Worm (Caenorhabditis elegans) whole organism, L2 larva: ENCODE measurements around the gene Y55B1AR.2.

Experiments
- C34F6.9 ChIP-seq: fragments of 150-350 bp; optimal IDR thresholded peaks from 2 replicates; lab custom pipeline; 2014; ENCODE audit warnings: missing biosample characterization, missing genetic modification characterization
- F13H6.1 ChIP-seq: sonication (generic microtip); optimal IDR thresholded peaks from 2 replicates; lab custom pipeline; 2016; ENCODE audit warnings: missing genetic modification characterization, missing compliant biosample characterization
- R02D3.7 ChIP-seq: fragments of 150-350 bp; optimal IDR thresholded peaks from 2 replicates; lab custom pipeline; 2014; ENCODE audit warnings: missing biosample characterization, missing genetic modification characterization
- Y55F3AM.14 ChIP-seq: fragments of 200-800 bp; sonication (Bioruptor generic); optimal IDR thresholded peaks from 2 replicates; lab custom pipeline; 2018; ENCODE audit warnings: mild to moderate bottlenecking, missing genetic modification characterization, missing compliant biosample characterization
- ZK546.5 ChIP-seq: sonication (generic microtip); optimal IDR thresholded peaks from 2 replicates; lab custom pipeline; 2017; ENCODE audit warnings: missing biosample characterization, missing genetic modification characterization
- alr-1 ChIP-seq: fragments of 150-350 bp; optimal IDR thresholded peaks from 2 replicates; lab custom pipeline; 2014; ENCODE audit warnings: missing biosample characterization, missing genetic modification characterization
- aly-2 ChIP-seq: fragments of 150-350 bp; optimal IDR thresholded peaks from 2 replicates; lab custom pipeline; 2014; ENCODE audit warnings: missing biosample characterization, missing genetic modification characterization
- ama-1 ChIP-seq: fragments of 150-350 bp; optimal IDR thresholded peaks from 2 replicates; lab custom pipeline; 2018; ENCODE audit warnings: inconsistent platforms
- blmp-1 ChIP-seq: sonication (generic microtip); optimal IDR thresholded peaks from 2 replicates; lab custom pipeline; 2017; ENCODE audit warnings: missing genetic modification characterization, mild to moderate bottlenecking, missing compliant biosample characterization, antibody characterized with exemption, moderate library complexity; ENCODE audit not compliant: insufficient read depth
- ceh-16 ChIP-seq: fragments of 150-350 bp; optimal IDR thresholded peaks from 2 replicates; lab custom pipeline; 2014; ENCODE audit warnings: missing biosample characterization, missing genetic modification characterization
- ceh-82 ChIP-seq: fragments of 150-350 bp; optimal IDR thresholded peaks from 2 replicates; lab custom pipeline; 2014; ENCODE audit warnings: missing biosample characterization, missing genetic modification characterization
- crh-2 ChIP-seq: sonication (generic microtip); optimal IDR thresholded peaks from 2 replicates; lab custom pipeline; 2017; ENCODE audit warnings: missing biosample characterization, missing genetic modification characterization
- dmd-4 ChIP-seq: sonication (generic microtip); optimal IDR thresholded peaks from 2 replicates; lab custom pipeline; 2017; ENCODE audit warnings: missing biosample characterization, missing genetic modification characterization
- egl-27 ChIP-seq: sonication (generic microtip); optimal IDR thresholded peaks from 3 replicates; lab custom pipeline; 2017; ENCODE audit warnings: missing biosample characterization, missing genetic modification reagents, missing genetic modification characterization
- elt-1 ChIP-seq: fragments of 150-350 bp; optimal IDR thresholded peaks from 2 replicates; lab custom pipeline; 2014; ENCODE audit warnings: missing biosample characterization, missing genetic modification characterization
- elt-3 ChIP-seq: sonication (generic microtip); optimal IDR thresholded peaks from 2 replicates; lab custom pipeline; 2017; ENCODE audit warnings: missing biosample characterization, missing genetic modification characterization
- fos-1 ChIP-seq: fragments of 150-350 bp; optimal IDR thresholded peaks from 2 replicates; lab custom pipeline; 2014; ENCODE audit warnings: missing biosample characterization, missing genetic modification characterization
- gmeb-1 ChIP-seq: fragments of 150-350 bp; optimal IDR thresholded peaks from 2 replicates; lab custom pipeline; 2014; ENCODE audit warnings: missing biosample characterization, missing genetic modification characterization
- lin-11 ChIP-seq: fragments of 150-350 bp; sonication (generic microtip); optimal IDR thresholded peaks from 2 replicates; lab custom pipeline; 2014; ENCODE audit warnings: missing biosample characterization, missing genetic modification characterization, inconsistent platforms, mixed read lengths
- lin-13 ChIP-seq: fragments of 150-350 bp; optimal IDR thresholded peaks from 2 replicates; lab custom pipeline; 2014; ENCODE audit warnings: missing biosample characterization, missing genetic modification reagents, missing genetic modification characterization
- lin-39 ChIP-seq: fragments of 150-350 bp; optimal IDR thresholded peaks from 2 replicates; lab custom pipeline; 2014; ENCODE audit warnings: missing biosample characterization, missing genetic modification reagents, missing genetic modification characterization
- lsy-2 ChIP-seq, 2 experiments: fragments of 150-350 bp in 1 of 2; sonication (generic microtip) in 1 of 2; optimal IDR thresholded peaks; 2 replicates each; lab custom pipeline; 2014 to 2017; ENCODE audit warnings: missing biosample characterization in 2 of 2, missing genetic modification characterization in 2 of 2
- mab-5 ChIP-seq: fragments of 150-350 bp; optimal IDR thresholded peaks from 2 replicates; lab custom pipeline; 2014; ENCODE audit warnings: missing biosample characterization, missing genetic modification characterization
- mbf-1 ChIP-seq: sonication (generic microtip); optimal IDR thresholded peaks from 2 replicates; lab custom pipeline; 2017; ENCODE audit warnings: missing biosample characterization, missing genetic modification characterization
- mdl-1 ChIP-seq, 2 experiments: fragments of 150-350 bp in 1 of 2; sonication (generic microtip) in 1 of 2; optimal IDR thresholded peaks; 2 replicates each; lab custom pipeline; 2017; ENCODE audit warnings: missing biosample characterization in 2 of 2, missing genetic modification characterization in 2 of 2
- nhr-10 ChIP-seq: sonication (generic microtip); optimal IDR thresholded peaks from 2 replicates; lab custom pipeline; 2017; ENCODE audit warnings: missing biosample characterization, missing genetic modification characterization
- nhr-11 ChIP-seq: fragments of 150-350 bp; optimal IDR thresholded peaks from 2 replicates; lab custom pipeline; 2014; ENCODE audit warnings: missing biosample characterization, missing genetic modification characterization
- nhr-12 ChIP-seq: fragments of 150-350 bp; optimal IDR thresholded peaks from 2 replicates; lab custom pipeline; 2014; ENCODE audit warnings: missing biosample characterization, missing genetic modification characterization
- nhr-129 ChIP-seq: fragments of 150-350 bp; optimal IDR thresholded peaks from 2 replicates; lab custom pipeline; 2014; ENCODE audit warnings: missing biosample characterization, missing genetic modification characterization
- nhr-21 ChIP-seq: fragments of 150-350 bp; optimal IDR thresholded peaks from 2 replicates; lab custom pipeline; 2014; ENCODE audit warnings: missing biosample characterization, missing genetic modification characterization
- nhr-23 ChIP-seq: fragments of 150-350 bp; optimal IDR thresholded peaks from 2 replicates; lab custom pipeline; 2014; ENCODE audit warnings: missing biosample characterization, missing genetic modification reagents, missing genetic modification characterization
- nhr-237 ChIP-seq: fragments of 150-350 bp; optimal IDR thresholded peaks from 2 replicates; lab custom pipeline; 2014; ENCODE audit warnings: missing biosample characterization, missing genetic modification characterization
- nhr-25 ChIP-seq: fragments of 150-350 bp; sonication (generic microtip); optimal IDR thresholded peaks from 3 replicates; lab custom pipeline; 2014; ENCODE audit warnings: missing biosample characterization, missing genetic modification characterization
- nhr-6 ChIP-seq: fragments of 150-350 bp; optimal IDR thresholded peaks from 2 replicates; lab custom pipeline; 2014; ENCODE audit warnings: missing biosample characterization, missing genetic modification characterization
- nhr-77 ChIP-seq: fragments of 150-350 bp; optimal IDR thresholded peaks from 2 replicates; lab custom pipeline; 2014; ENCODE audit warnings: missing biosample characterization, missing genetic modification characterization
- peb-1 ChIP-seq: fragments of 150-350 bp; optimal IDR thresholded peaks from 2 replicates; lab custom pipeline; 2014; ENCODE audit warnings: missing biosample characterization, missing genetic modification characterization
- sem-4 ChIP-seq: fragments of 150-350 bp; optimal IDR thresholded peaks from 2 replicates; lab custom pipeline; 2014; ENCODE audit warnings: missing biosample characterization, missing genetic modification reagents, missing genetic modification characterization
- skn-1 ChIP-seq: sonication (generic microtip); optimal IDR thresholded peaks from 2 replicates; lab custom pipeline; 2017; ENCODE audit warnings: missing biosample characterization, missing genetic modification characterization
- sma-3 ChIP-seq: sonication (generic microtip); optimal IDR thresholded peaks from 2 replicates; lab custom pipeline; 2016; ENCODE audit warnings: missing genetic modification reagents, missing genetic modification characterization, missing compliant biosample characterization
- sma-9 ChIP-seq, 2 experiments: fragments of 150-350 bp in 1 of 2; sonication (generic microtip) in 1 of 2; optimal IDR thresholded peaks; 2 replicates each; lab custom pipeline; 2014 to 2016; ENCODE audit warnings: missing genetic modification characterization in 2 of 2, mild to moderate bottlenecking in 1 of 2, missing biosample characterization in 1 of 2, missing compliant biosample characterization in 1 of 2, missing genetic modification reagents in 1 of 2, moderate library complexity in 1 of 2
- snpc-4 ChIP-seq: fragments of 150-350 bp; optimal IDR thresholded peaks from 2 replicates; lab custom pipeline; 2014; ENCODE audit warnings: missing biosample characterization, missing genetic modification characterization
- unc-39 ChIP-seq: fragments of 150-350 bp; optimal IDR thresholded peaks from 2 replicates; lab custom pipeline; 2014; ENCODE audit warnings: missing biosample characterization, missing genetic modification characterization
- unc-55 ChIP-seq: fragments of 150-350 bp; sonication (generic microtip); optimal IDR thresholded peaks from 3 replicates; lab custom pipeline; 2014; ENCODE audit warnings: missing biosample characterization, missing genetic modification reagents, missing genetic modification characterization
- unc-62 ChIP-seq: fragments of 150-350 bp; optimal IDR thresholded peaks from 2 replicates; lab custom pipeline; 2014; ENCODE audit warnings: missing biosample characterization, missing genetic modification reagents, missing genetic modification characterization
- zag-1 ChIP-seq: fragments of 150-350 bp; optimal IDR thresholded peaks from 2 replicates; lab custom pipeline; 2014; ENCODE audit warnings: missing biosample characterization, missing genetic modification characterization
- ztf-1 ChIP-seq: fragments of 200-800 bp; sonication (Bioruptor generic); conservative IDR thresholded peaks from 2 replicates; pipeline ENCODE4 v1.3.6; 2022; ENCODE audit warnings: missing genetic modification characterization, missing compliant biosample characterization
- ztf-11 ChIP-seq: sonication (generic microtip); optimal IDR thresholded peaks from 2 replicates; lab custom pipeline; 2017; ENCODE audit warnings: missing biosample characterization, missing genetic modification characterization
- ztf-4 ChIP-seq: fragments of 150-350 bp; optimal IDR thresholded peaks from 2 replicates; lab custom pipeline; 2014; ENCODE audit warnings: missing biosample characterization, missing genetic modification characterization

Y55B1AR.2 gene

DNA sequence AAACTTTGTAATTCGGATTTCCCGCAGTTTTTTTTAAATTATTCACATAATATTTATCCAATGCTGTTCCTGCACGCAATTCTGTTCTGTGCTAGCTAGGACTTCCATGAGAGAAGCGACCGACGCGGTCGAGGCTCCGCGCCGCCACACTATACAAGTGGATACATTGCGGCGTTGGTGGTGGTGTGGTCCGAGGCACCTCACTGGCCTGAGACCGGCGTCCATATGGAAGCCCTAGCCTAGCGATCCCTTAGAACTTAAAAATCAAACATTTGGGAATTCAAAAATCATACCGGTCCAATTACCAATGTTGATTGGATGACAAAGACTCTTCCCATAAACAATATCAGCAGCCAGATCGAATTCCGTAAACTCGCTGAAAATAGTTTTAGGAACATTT is 27.5 kb upstream of the Y55B1AR.2 start:
- TF ChIP-seq sma-9 (GFP tag; optimal IDR thresholded peaks at IDR 0.05; lab: Kevin White, UChicago): no peak
- TF ChIP-seq sma-9 (tag; optimal IDR thresholded peaks at IDR 0.05; lab: Kevin White, UChicago): no peak
- TF ChIP-seq ztf-11 (tag; lab: Kevin White, UChicago): no peak
- no peak for TF ChIP-seq peb-1 (tag; lab: Kevin White, UChicago)
- no peak for TF ChIP-seq sem-4 (tag; lab: Kevin White, UChicago)
- no peak for TF ChIP-seq ceh-82 (tag; lab: Kevin White, UChicago)
- TF ChIP-seq gmeb-1 (tag; lab: Kevin White, UChicago): no peak
- no peak for TF ChIP-seq aly-2 (tag; lab: Kevin White, UChicago)
- TF ChIP-seq Y55F3AM.14: no peak
- no peak for TF ChIP-seq sma-3 (GFP tag; lab: Kevin White, UChicago)
- TF ChIP-seq lin-13 (GFP tag; lab: Kevin White, UChicago): no peak

DNA sequence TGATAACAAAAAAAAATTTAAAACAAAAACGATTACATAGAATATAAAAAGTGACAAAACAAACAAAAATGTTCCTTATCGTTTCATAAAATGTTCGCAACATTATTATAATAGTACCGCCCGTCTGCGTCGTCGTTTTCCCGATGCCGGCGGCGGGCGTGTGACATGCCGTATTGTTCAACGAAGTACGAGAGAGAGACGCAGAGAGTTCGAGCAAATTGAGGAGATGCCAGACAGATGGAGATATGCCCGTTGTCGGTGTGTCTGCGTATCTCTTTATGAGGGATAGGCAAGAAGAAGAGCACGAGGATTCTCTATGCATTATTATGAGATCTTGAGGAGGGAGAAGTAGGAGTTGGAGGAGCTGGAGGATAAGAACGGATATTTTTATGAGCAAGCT is 25.2 kb upstream of the Y55B1AR.2 start:
- TF ChIP-seq ama-1: peak; percentile 22
- TF ChIP-seq Y55F3AM.14: peak; percentile 59
- TF ChIP-seq sma-9 (GFP tag; optimal IDR thresholded peaks at IDR 0.05; lab: Kevin White, UChicago): peak; percentile 92
- TF ChIP-seq sma-9 (tag; optimal IDR thresholded peaks at IDR 0.05; lab: Kevin White, UChicago): no peak
- peak; percentile 85 for TF ChIP-seq lin-11 (tag; lab: Kevin White, UChicago)
- TF ChIP-seq egl-27: peak; percentile 67
- TF ChIP-seq ztf-11 (tag; lab: Kevin White, UChicago): no peak
- TF ChIP-seq nhr-6 (tag; lab: Kevin White, UChicago): peak; percentile 30
- peak; percentile 92 for TF ChIP-seq nhr-129 (tag; lab: Kevin White, UChicago)
- no peak for TF ChIP-seq dmd-4 (tag; lab: Kevin White, UChicago)
- peak; percentile 88 for TF ChIP-seq unc-55 (GFP tag; lab: Kevin White, UChicago)
- TF ChIP-seq aly-2 (tag; lab: Kevin White, UChicago): no peak
- TF ChIP-seq ZK546.5 (tag; lab: Kevin White, UChicago): no peak
- no peak for TF ChIP-seq unc-39
- no peak for TF ChIP-seq nhr-10 (tag; lab: Kevin White, UChicago)
- TF ChIP-seq mab-5 (tag; lab: Kevin White, UChicago): peak; percentile 69
- no peak for TF ChIP-seq nhr-11 (tag; lab: Kevin White, UChicago)
- TF ChIP-seq nhr-77 (tag; lab: Kevin White, UChicago): no peak
- no peak for TF ChIP-seq R02D3.7 (tag; lab: Kevin White, UChicago)
- TF ChIP-seq snpc-4: peak; percentile 65
- peak; percentile 77 for TF ChIP-seq lin-13 (GFP tag; lab: Kevin White, UChicago)
- no peak for TF ChIP-seq nhr-237 (tag; lab: Kevin White, UChicago)
- peak; percentile 83 for TF ChIP-seq sma-3 (GFP tag; lab: Kevin White, UChicago)
- TF ChIP-seq peb-1 (tag; lab: Kevin White, UChicago): peak; percentile 94
- TF ChIP-seq nhr-21 (tag; lab: Kevin White, UChicago): peak; percentile 84
- peak; percentile 86 for TF ChIP-seq zag-1 (tag; lab: Kevin White, UChicago)
- no peak for TF ChIP-seq elt-1
- peak; percentile 51 for TF ChIP-seq sem-4 (tag; lab: Kevin White, UChicago)
- no peak for TF ChIP-seq mbf-1 (tag; lab: Kevin White, UChicago)
- no peak for TF ChIP-seq ceh-82 (tag; lab: Kevin White, UChicago)
- TF ChIP-seq unc-62 (GFP tag; lab: Kevin White, UChicago): no peak
- TF ChIP-seq gmeb-1 (tag; lab: Kevin White, UChicago): peak; percentile 73
- TF ChIP-seq skn-1 (tag; lab: Kevin White, UChicago): no peak
- peak; percentile 77 for TF ChIP-seq nhr-25 (tag; lab: Kevin White, UChicago)
- peak; percentile 60 for TF ChIP-seq ztf-4 (tag; lab: Kevin White, UChicago)
- TF ChIP-seq alr-1: peak; percentile 65
- TF ChIP-seq nhr-23 (tag; lab: Kevin White, UChicago): no peak
- peak; percentile 99 for TF ChIP-seq fos-1
- TF ChIP-seq blmp-1 (tag; lab: Kevin White, UChicago): peak; percentile 24
- TF ChIP-seq crh-2 (tag; lab: Kevin White, UChicago): peak; percentile 92
- peak; percentile 40 to 84 for TF ChIP-seq mdl-1 (tag; optimal IDR thresholded peaks at IDR 0.05; lab: Kevin White, UChicago)
- no peak for TF ChIP-seq ceh-16 (tag; lab: Kevin White, UChicago)
- peak; percentile 95 for TF ChIP-seq C34F6.9 (tag; lab: Kevin White, UChicago)
- TF ChIP-seq ztf-1: no peak
- no peak for TF ChIP-seq nhr-12
- no peak for TF ChIP-seq elt-3 (tag; lab: Kevin White, UChicago)
- TF ChIP-seq F13H6.1 (tag; lab: Kevin White, UChicago): peak; percentile 95
- no peak for TF ChIP-seq lin-39
- peak in 1 of 2 experiments; percentile 86 for TF ChIP-seq lsy-2 (tag; optimal IDR thresholded peaks at IDR 0.05; lab: Kevin White, UChicago)
- TF ChIP-seq, all 48 proteins: peak for 27
